Worm (Caenorhabditis elegans): Measurements from ENCODE around the gene daf-10.

The daf-10 gene

ce11 chrIV:9184547-9184946 is 38.5 kb upstream of the daf-10 start, which contains the start of gene C07C7.1:
TSS of gene C07C7.1 (plus strand) at chrIV:9184847.
- no peak for TF ChIP-seq bed-3 (GFP tag; optimal IDR thresholded peaks at IDR 0.05)
- no peak for TF ChIP-seq blmp-1 (tag; optimal IDR thresholded peaks at IDR 0.05)
- TF ChIP-seq ceh-83 (GFP tag; optimal IDR thresholded peaks at IDR 0.05) = no peak
- no peak for TF ChIP-seq unc-39 (tag; optimal IDR thresholded peaks at IDR 0.05)
- TF ChIP-seq ztf-11 (tag; optimal IDR thresholded peaks at IDR 0.05) = no peak
- TF ChIP-seq unc-120 (tag; optimal IDR thresholded peaks at IDR 0.05; ENCODE audit: poor library complexity, severe bottlenecking) = no peak
- TF ChIP-seq unc-62 (GFP tag; optimal IDR thresholded peaks at IDR 0.05) = no peak
- no peak for TF ChIP-seq sem-2 (GFP tag; optimal IDR thresholded peaks at IDR 0.05)
- no peak for TF ChIP-seq mab-5 (tag; optimal IDR thresholded peaks at IDR 0.05)
- TF ChIP-seq mep-1 (tag; optimal IDR thresholded peaks at IDR 0.05) = no peak
- no peak for TF ChIP-seq lsy-2 (tag; optimal IDR thresholded peaks at IDR 0.05)
- TF ChIP-seq snpc-4 (tag; optimal IDR thresholded peaks at IDR 0.05) = no peak
- no peak for TF ChIP-seq drap-1 (GFP tag; optimal IDR thresholded peaks at IDR 0.05)
- no peak for TF ChIP-seq tbx-8 (GFP tag; optimal IDR thresholded peaks at IDR 0.05)
- no peak for TF ChIP-seq hlh-1 (tag; optimal IDR thresholded peaks at IDR 0.05)
- no peak for TF ChIP-seq cnd-1 (tag; optimal IDR thresholded peaks at IDR 0.05)

ce11 chrIV:9169764-9170163 is 23.8 kb upstream of the daf-10 start:
- TF ChIP-seq nhr-12 (tag; optimal IDR thresholded peaks at IDR 0.05) = no peak
- TF ChIP-seq ztf-11 (tag; optimal IDR thresholded peaks at IDR 0.05) = no peak
- TF ChIP-seq elt-3 (tag; optimal IDR thresholded peaks at IDR 0.05) = no peak
- no peak for TF ChIP-seq mab-5 (tag; optimal IDR thresholded peaks at IDR 0.05)
- no peak for TF ChIP-seq nhr-28 (tag; optimal IDR thresholded peaks at IDR 0.05)
- TF ChIP-seq zip-8 (tag; optimal IDR thresholded peaks at IDR 0.05) = no peak
- TF ChIP-seq hlh-1 (tag; optimal IDR thresholded peaks at IDR 0.05) = no peak
- no peak for TF ChIP-seq nhr-2 (tag; optimal IDR thresholded peaks at IDR 0.05)

ce11 chrIV:9165681-9166080 is 19.7 kb upstream of the daf-10 start, which contains the start of gene C07C7.3:
TSS of gene C07C7.3 (plus strand) at chrIV:9166051.
- TF ChIP-seq lsy-2 (tag; optimal IDR thresholded peaks at IDR 0.05) = no peak
- no peak for TF ChIP-seq ceh-83 (GFP tag; optimal IDR thresholded peaks at IDR 0.05)
- no peak for TF ChIP-seq unc-39 (tag; optimal IDR thresholded peaks at IDR 0.05)
- no peak for TF ChIP-seq nhr-12 (tag; optimal IDR thresholded peaks at IDR 0.05)
- TF ChIP-seq unc-62 (GFP tag; optimal IDR thresholded peaks at IDR 0.05) = no peak
- TF ChIP-seq nhr-28 (tag; optimal IDR thresholded peaks at IDR 0.05) = no peak
- no peak for TF ChIP-seq nhr-2 (tag; optimal IDR thresholded peaks at IDR 0.05)
- TF ChIP-seq elt-1 (tag; optimal IDR thresholded peaks at IDR 0.05; ENCODE audit: borderline replicate concordance, insufficient read depth) = no peak
- no peak for TF ChIP-seq ham-2 (GFP tag; optimal IDR thresholded peaks at IDR 0.05)
- no peak for TF ChIP-seq flh-1 (GFP tag; optimal IDR thresholded peaks at IDR 0.05)
- no peak for TF ChIP-seq mls-2 (tag; optimal IDR thresholded peaks at IDR 0.05)
- TF ChIP-seq nhr-76 (tag; optimal IDR thresholded peaks at IDR 0.05) = no peak
- TF ChIP-seq drap-1 (GFP tag; optimal IDR thresholded peaks at IDR 0.05) = no peak
- no peak for TF ChIP-seq ceh-43 (GFP tag; optimal IDR thresholded peaks at IDR 0.05)
- TF ChIP-seq cnd-1 (tag; optimal IDR thresholded peaks at IDR 0.05) = no peak
- TF ChIP-seq blmp-1 (tag; optimal IDR thresholded peaks at IDR 0.05) = no peak
- TF ChIP-seq elt-3 (tag; optimal IDR thresholded peaks at IDR 0.05) = no peak

DNA sequence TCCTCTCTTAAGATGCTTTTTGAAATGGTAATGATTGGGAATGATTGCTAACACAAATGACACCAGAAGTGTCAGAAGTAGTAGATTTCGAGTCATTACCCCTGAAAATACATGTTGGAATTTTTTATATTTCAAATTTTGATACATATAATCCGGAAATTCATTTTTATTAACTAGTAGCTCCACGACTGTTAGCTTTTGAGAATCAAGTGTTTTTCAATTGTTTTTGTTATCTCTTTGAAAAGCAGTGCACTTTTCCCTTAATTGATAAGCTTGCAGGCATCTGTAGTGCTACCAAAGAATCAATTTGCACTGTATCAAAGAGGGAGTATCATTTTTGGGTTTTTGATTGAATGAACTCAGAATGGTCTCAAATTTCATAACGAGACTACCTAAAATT is 19.0 kb upstream of the daf-10 start, which contains the start of gene pcp-2:
Gene pcp-2 (minus strand): TSS at position 101 of the 400 bp plus-strand sequence.
- no peak for TF ChIP-seq bed-3 (GFP tag; optimal IDR thresholded peaks at IDR 0.05)
- TF ChIP-seq mls-2 (tag; optimal IDR thresholded peaks at IDR 0.05) = no peak
- TF ChIP-seq lin-13 (tag; optimal IDR thresholded peaks at IDR 0.05) = no peak
- TF ChIP-seq unc-39 (tag; optimal IDR thresholded peaks at IDR 0.05) = no peak
- no peak for TF ChIP-seq ceh-83 (GFP tag; optimal IDR thresholded peaks at IDR 0.05)
- no peak for TF ChIP-seq nhr-12 (tag; optimal IDR thresholded peaks at IDR 0.05)
- TF ChIP-seq flh-1 (GFP tag; optimal IDR thresholded peaks at IDR 0.05) = no peak
- TF ChIP-seq ces-1 (GFP tag; optimal IDR thresholded peaks at IDR 0.05) = no peak
- no peak for TF ChIP-seq elt-3 (tag; optimal IDR thresholded peaks at IDR 0.05)
- no peak for TF ChIP-seq nhr-237 (tag; optimal IDR thresholded peaks at IDR 0.05)
- TF ChIP-seq ceh-43 (GFP tag; optimal IDR thresholded peaks at IDR 0.05) = no peak
- no peak for TF ChIP-seq zip-8 (tag; optimal IDR thresholded peaks at IDR 0.05)
- no peak for TF ChIP-seq lsy-2 (tag; optimal IDR thresholded peaks at IDR 0.05)
- no peak for TF ChIP-seq sptf-1 (tag; optimal IDR thresholded peaks at IDR 0.05)
- TF ChIP-seq ztf-11 (tag; optimal IDR thresholded peaks at IDR 0.05) = no peak
- no peak for TF ChIP-seq unc-120 (tag; optimal IDR thresholded peaks at IDR 0.05; ENCODE audit: poor library complexity, severe bottlenecking)
- TF ChIP-seq ceh-39 (tag; optimal IDR thresholded peaks at IDR 0.05) = no peak
- TF ChIP-seq ham-2 (GFP tag; optimal IDR thresholded peaks at IDR 0.05) = no peak

Data from whole organism, mixed stage, embryonic.